Worm (Caenorhabditis elegans) whole organism, L3 larva: ENCODE measurements around the gene let-70.
A peak's percentile ranks its signal among the peaks of the same experiment; 100 is the strongest.

Experiments used
- R02D3.7 ChIP-seq: fragments of 150-350 bp; optimal IDR thresholded peaks from 2 replicates; lab custom pipeline; 2014; ENCODE audit warnings: missing biosample characterization, missing genetic modification characterization
- ZK546.5 ChIP-seq: sonication (generic microtip); optimal IDR thresholded peaks from 2 replicates; lab custom pipeline; 2017; ENCODE audit warnings: missing biosample characterization, missing genetic modification characterization
- ama-1 ChIP-seq: fragments of 150-350 bp; optimal IDR thresholded peaks from 2 replicates; lab custom pipeline; 2018
- ceh-16 ChIP-seq: sonication (generic microtip); optimal IDR thresholded peaks from 2 replicates; lab custom pipeline; 2017; ENCODE audit warnings: missing biosample characterization, missing genetic modification characterization
- ceh-28 ChIP-seq: fragments of 150-350 bp; optimal IDR thresholded peaks from 2 replicates; lab custom pipeline; 2014; ENCODE audit warnings: missing biosample characterization, missing genetic modification reagents, missing genetic modification characterization
- ceh-9 ChIP-seq: sonication (generic microtip); optimal IDR thresholded peaks from 2 replicates; lab custom pipeline; 2018; ENCODE audit warnings: missing biosample characterization, missing genetic modification characterization
- egl-27 ChIP-seq: sonication (generic microtip); optimal IDR thresholded peaks from 4 replicates; lab custom pipeline; 2017; ENCODE audit warnings: missing biosample characterization, missing genetic modification reagents, missing genetic modification characterization
- egl-5 ChIP-seq: fragments of 150-350 bp; optimal IDR thresholded peaks from 2 replicates; lab custom pipeline; 2017; ENCODE audit warnings: missing biosample characterization, missing genetic modification reagents, missing genetic modification characterization, inconsistent platforms
- elt-2 ChIP-seq: sonication (generic microtip); optimal IDR thresholded peaks from 2 replicates; lab custom pipeline; 2016; ENCODE audit warnings: missing genetic modification reagents, mild to moderate bottlenecking, missing genetic modification characterization, missing compliant biosample characterization
- eor-1 ChIP-seq, 2 experiments: fragments of 150-350 bp; optimal IDR thresholded peaks; 2 replicates each; lab custom pipeline; 2014 to 2018; ENCODE audit warnings: missing biosample characterization in 2 of 2, missing genetic modification characterization in 2 of 2
- fos-1 ChIP-seq: fragments of 150-350 bp; optimal IDR thresholded peaks from 2 replicates; lab custom pipeline; 2014; ENCODE audit warnings: missing biosample characterization, missing genetic modification characterization
- hmg-11 ChIP-seq: sonication (generic microtip); optimal IDR thresholded peaks from 2 replicates; lab custom pipeline; 2016; ENCODE audit warnings: missing genetic modification characterization, missing compliant biosample characterization
- jun-1 ChIP-seq: fragments of 150-350 bp; optimal IDR thresholded peaks from 2 replicates; lab custom pipeline; 2014; ENCODE audit warnings: missing biosample characterization, missing genetic modification reagents, missing genetic modification characterization
- lin-15B ChIP-seq: fragments of 150-350 bp; optimal IDR thresholded peaks from 2 replicates; lab custom pipeline; 2014; ENCODE audit warnings: missing biosample characterization, missing genetic modification characterization
- lin-39 ChIP-seq: fragments of 150-350 bp; optimal IDR thresholded peaks from 2 replicates; lab custom pipeline; 2018; ENCODE audit warnings: missing biosample characterization, missing genetic modification reagents, missing genetic modification characterization
- lsy-12 ChIP-seq: sonication (generic microtip); optimal IDR thresholded peaks from 2 replicates; lab custom pipeline; 2016; ENCODE audit warnings: mild to moderate bottlenecking, missing genetic modification characterization, missing compliant biosample characterization
- mdl-1 ChIP-seq: fragments of 150-350 bp; optimal IDR thresholded peaks from 2 replicates; lab custom pipeline; 2014; ENCODE audit warnings: missing biosample characterization, missing genetic modification characterization
- nfya-1 ChIP-seq: sonication (generic microtip); optimal IDR thresholded peaks from 2 replicates; lab custom pipeline; 2017; ENCODE audit warnings: missing genetic modification characterization, mild to moderate bottlenecking, missing compliant biosample characterization, antibody characterized with exemption, moderate library complexity; ENCODE audit not compliant: insufficient read depth
- nhr-11 ChIP-seq: fragments of 150-350 bp; optimal IDR thresholded peaks from 2 replicates; lab custom pipeline; 2014; ENCODE audit warnings: missing biosample characterization, missing genetic modification characterization
- nhr-12 ChIP-seq: fragments of 150-350 bp; optimal IDR thresholded peaks from 2 replicates; lab custom pipeline; 2014; ENCODE audit warnings: missing biosample characterization, missing genetic modification characterization
- nhr-23 ChIP-seq: fragments of 150-350 bp; optimal IDR thresholded peaks from 2 replicates; lab custom pipeline; 2014; ENCODE audit warnings: missing biosample characterization, missing genetic modification reagents, missing genetic modification characterization
- nhr-25 ChIP-seq: sonication (generic microtip); optimal IDR thresholded peaks from 2 replicates; lab custom pipeline; 2017; ENCODE audit warnings: missing biosample characterization, missing genetic modification characterization
- nhr-28 ChIP-seq: fragments of 150-350 bp; optimal IDR thresholded peaks from 2 replicates; lab custom pipeline; 2014; ENCODE audit warnings: missing biosample characterization, missing genetic modification characterization
- nhr-43 ChIP-seq: sonication (generic microtip); optimal IDR thresholded peaks from 2 replicates; lab custom pipeline; 2016; ENCODE audit warnings: mild to moderate bottlenecking, missing genetic modification characterization, missing compliant biosample characterization; ENCODE audit not compliant: poor library complexity, severe bottlenecking
- nhr-67 ChIP-seq: fragments of 150-350 bp; optimal IDR thresholded peaks from 2 replicates; lab custom pipeline; 2014; ENCODE audit warnings: missing biosample characterization, missing genetic modification characterization
- pha-4 ChIP-seq: fragments of 150-350 bp; optimal IDR thresholded peaks from 2 replicates; lab custom pipeline; 2014; ENCODE audit warnings: missing biosample characterization, missing genetic modification reagents, missing genetic modification characterization
- pqm-1 ChIP-seq: fragments of 150-350 bp; optimal IDR thresholded peaks from 2 replicates; lab custom pipeline; 2017; ENCODE audit warnings: missing biosample characterization, missing genetic modification characterization, inconsistent platforms
- sea-2 ChIP-seq: fragments of 150-350 bp; sonication (generic microtip); optimal IDR thresholded peaks from 4 replicates; lab custom pipeline; 2014; ENCODE audit warnings: missing biosample characterization, missing genetic modification reagents, missing genetic modification characterization
- skn-1 ChIP-seq: fragments of 150-350 bp; optimal IDR thresholded peaks from 2 replicates; lab custom pipeline; 2014; ENCODE audit warnings: missing biosample characterization, missing genetic modification characterization
- tbx-2 ChIP-seq: sonication (generic microtip); optimal IDR thresholded peaks from 2 replicates; lab custom pipeline; 2016; ENCODE audit warnings: mild to moderate bottlenecking, missing genetic modification characterization, missing compliant biosample characterization
- unc-62 ChIP-seq: fragments of 150-350 bp; sonication (generic microtip); optimal IDR thresholded peaks from 4 replicates; lab custom pipeline; 2014; ENCODE audit warnings: missing biosample characterization, missing genetic modification reagents, missing genetic modification characterization
- zag-1 ChIP-seq: fragments of 150-350 bp; optimal IDR thresholded peaks from 2 replicates; lab custom pipeline; 2014; ENCODE audit warnings: missing biosample characterization, missing genetic modification characterization
- ztf-11 ChIP-seq: fragments of 150-350 bp; optimal IDR thresholded peaks from 2 replicates; lab custom pipeline; 2014; ENCODE audit warnings: missing biosample characterization, missing genetic modification characterization
- ztf-4 ChIP-seq: fragments of 150-350 bp; optimal IDR thresholded peaks from 2 replicates; lab custom pipeline; 2014; ENCODE audit warnings: missing biosample characterization, missing genetic modification characterization

let-70 gene

ce11 chrIV:11109771-11110170 lies 27.7 kb upstream of the let-70 start, which contains the start of gene pigk-1:
TSS of gene pigk-1 (minus strand) at chrIV:11110018.
- TF ChIP-seq ztf-11 (no peak), R02D3.7 (tag; lab: Kevin White, UChicago) (peak; percentile 15), skn-1 (tag; lab: Kevin White, UChicago) (no peak), ama-1 (peak; percentile 9), sea-2 (no peak), nhr-43 (tag; lab: Kevin White, UChicago) (peak; percentile 24)

ce11 chrIV:11105724-11106123 lies 23.7 kb upstream of the let-70 start, which contains the start of gene srlf-24:
TSS of gene srlf-24 (minus strand) at chrIV:11105824.
- TF ChIP-seq lin-39 (tag; lab: Kevin White, UChicago): no peak
- TF ChIP-seq eor-1 (tag; optimal IDR thresholded peaks at IDR 0.05; lab: Kevin White, UChicago): no peak
- TF ChIP-seq nhr-67 (tag; lab: Kevin White, UChicago): no peak
- TF ChIP-seq nhr-28 (tag; lab: Kevin White, UChicago): no peak
- TF ChIP-seq fos-1 (tag; lab: Kevin White, UChicago): no peak
- TF ChIP-seq nhr-12: no peak
- TF ChIP-seq tbx-2 (tag; lab: Kevin White, UChicago): no peak
- no peak for TF ChIP-seq nfya-1 (tag; lab: Kevin White, UChicago)
- TF ChIP-seq nhr-25: no peak

ce11 chrIV:11103501-11103900 lies 21.4 kb upstream of the let-70 start:
- TF ChIP-seq lin-15B (tag; lab: Kevin White, UChicago): no peak
- no peak for TF ChIP-seq ceh-9 (tag; lab: Kevin White, UChicago)
- TF ChIP-seq nhr-12: no peak

ce11 chrIV:11102608-11103007 lies 20.6 kb upstream of the let-70 start, which contains the start of gene srlf-17:
TSS of gene srlf-17 (minus strand) at chrIV:11102708.
- TF ChIP-seq pqm-1 (tag; lab: Kevin White, UChicago) (no peak), mdl-1 (no peak), zag-1 (tag; lab: Kevin White, UChicago) (no peak), elt-2 (tag; lab: Kevin White, UChicago) (no peak), lin-15B (tag; lab: Kevin White, UChicago) (no peak), nhr-43 (tag; lab: Kevin White, UChicago) (no peak), ZK546.5 (no peak), lsy-12 (tag; lab: Kevin White, UChicago) (no peak), nhr-12 (no peak)

- TF ChIP-seq ztf-4 (tag; lab: Kevin White, UChicago): no peak
- no peak for TF ChIP-seq lin-39 (tag; lab: Kevin White, UChicago)
- TF ChIP-seq jun-1: no peak
- no peak for TF ChIP-seq nhr-43 (tag; lab: Kevin White, UChicago)
- no peak for TF ChIP-seq nhr-11 (tag; lab: Kevin White, UChicago)
- TF ChIP-seq, all 47 proteins: peak for 0
Measured at ce11 chrIV:11101383-11101782, 19.3 kb upstream of the let-70 start, which contains the start of gene srlf-18. TSS of gene srlf-18 (minus strand) at chrIV:11101483.

ce11 chrIV:11100271-11100670 lies 18.2 kb upstream of the let-70 start, which contains the start of gene str-3:
TSS of gene str-3 (minus strand) at chrIV:11100371.
- TF ChIP-seq egl-27 (tag; lab: Kevin White, UChicago) (no peak), nhr-43 (tag; lab: Kevin White, UChicago) (no peak), nfya-1 (tag; lab: Kevin White, UChicago) (no peak), ceh-16 (no peak), pha-4 (tag; lab: Kevin White, UChicago) (no peak), ceh-28 (tag; lab: Kevin White, UChicago) (no peak), lsy-12 (tag; lab: Kevin White, UChicago) (no peak), sea-2 (no peak), hmg-11 (tag; lab: Kevin White, UChicago) (no peak), nhr-28 (tag; lab: Kevin White, UChicago) (no peak), mdl-1 (no peak), ama-1 (no peak), egl-5 (tag; lab: Kevin White, UChicago) (no peak), nhr-25 (no peak), nhr-23 (no peak), eor-1 (tag; optimal IDR thresholded peaks at IDR 0.05; lab: Kevin White, UChicago) (no peak), nhr-67 (tag; lab: Kevin White, UChicago) (no peak), unc-62 (no peak), ceh-9 (tag; lab: Kevin White, UChicago) (no peak), tbx-2 (tag; lab: Kevin White, UChicago) (no peak)
- TF ChIP-seq, all 47 proteins: peak for 0
